Worm (Caenorhabditis elegans) whole organism, young adult: ENCODE results near the gene C45B11.5.
A peak's percentile ranks its signal among the peaks of the same experiment; 100 is the strongest.

Experiments
- F33H1.4 ChIP-seq: fragments of 200-800 bp; sonication (Bioruptor generic); IDR thresholded peaks from 2 replicates; pipeline ENCODE4 v1.3.6; 2022; ENCODE audit warnings: missing genetic modification reagents, missing genetic modification characterization, missing compliant biosample characterization
- F39B2.1 ChIP-seq: fragments of 200-800 bp; sonication (Bioruptor generic); IDR thresholded peaks from 2 replicates; pipeline ENCODE4 v1.3.6; 2022; ENCODE audit warnings: missing genetic modification reagents, missing genetic modification characterization, missing compliant biosample characterization
- Y79H2A.3 ChIP-seq: fragments of 200-800 bp; sonication (Bioruptor generic); conservative IDR thresholded peaks from 2 replicates; pipeline ENCODE4 v1.3.6; 2022; ENCODE audit warnings: missing genetic modification reagents, missing genetic modification characterization, missing compliant biosample characterization
- ama-1 ChIP-seq, 3 experiments: fragments of 150-350 bp in 1 of 3; sonication (generic microtip) in 2 of 3; optimal IDR thresholded peaks; 2 replicates each; lab custom pipeline; 2014 to 2018; ENCODE audit warnings: missing biosample characterization in 2 of 3, missing genetic modification characterization in 2 of 3, missing genetic modification reagents in 2 of 3
- ceh-27 ChIP-seq: fragments of 200-800 bp; sonication (Bioruptor generic); optimal IDR thresholded peaks from 2 replicates; lab custom pipeline; 2018; ENCODE audit warnings: mild to moderate bottlenecking, missing genetic modification characterization, moderate library complexity, missing compliant biosample characterization
- ets-4 ChIP-seq: fragments of 200-800 bp; sonication (Bioruptor generic); optimal IDR thresholded peaks from 2 replicates; lab custom pipeline; 2018; ENCODE audit warnings: mild to moderate bottlenecking, missing genetic modification characterization, missing compliant biosample characterization
- hlh-12 ChIP-seq: sonication (generic microtip); optimal IDR thresholded peaks from 2 replicates; lab custom pipeline; 2016; ENCODE audit warnings: missing genetic modification characterization, missing compliant biosample characterization
- mes-4 ChIP-seq: sonication (generic microtip); optimal IDR thresholded peaks from 2 replicates; lab custom pipeline; 2016; ENCODE audit warnings: missing genotype, missing genetic modification characterization, missing compliant biosample characterization
- pha-4 ChIP-seq: fragments of 150-350 bp; sonication (generic microtip); optimal IDR thresholded peaks from 2 replicates; lab custom pipeline; 2014; ENCODE audit warnings: missing biosample characterization, missing genetic modification reagents, missing genetic modification characterization
- unc-130 ChIP-seq: sonication (generic microtip); optimal IDR thresholded peaks from 2 replicates; lab custom pipeline; 2016; ENCODE audit warnings: missing genetic modification reagents, missing genetic modification characterization, missing compliant biosample characterization
- zim-3 ChIP-seq: sonication (generic microtip); optimal IDR thresholded peaks from 2 replicates; lab custom pipeline; 2017; ENCODE audit warnings: mild to moderate bottlenecking, missing genetic modification characterization, moderate library complexity, missing compliant biosample characterization

ce11 chrV:11029309-11029708 lies 12.3 kb upstream of the C45B11.5 start:
- no peak for TF ChIP-seq pha-4 (tag; lab: Kevin White, UChicago)
- TF ChIP-seq zim-3 (tag; lab: Kevin White, UChicago), result no peak
- peak; percentile 56 for TF ChIP-seq ceh-27 (GFP tag; lab: Kevin White, UChicago)
- TF ChIP-seq ets-4 (GFP tag; lab: Kevin White, UChicago), result no peak
- no peak for TF ChIP-seq F39B2.1 (GFP tag; lab: Robert Waterston, UW)
- TF ChIP-seq unc-130, result peak; percentile 44
- TF ChIP-seq ama-1 (optimal IDR thresholded peaks at IDR 0.05; lab: Kevin White, UChicago), result no peak
- no peak for TF ChIP-seq ama-1 (GFP tag; optimal IDR thresholded peaks at IDR 0.05; lab: Kevin White, UChicago)
- no peak for TF ChIP-seq hlh-12
- TF ChIP-seq F33H1.4 (GFP tag; lab: Robert Waterston, UW), result peak; percentile 43; the same call in 1 of the 2 replicates
- TF ChIP-seq Y79H2A.3 (GFP tag; lab: Robert Waterston, UW), result no peak
- TF ChIP-seq mes-4 (tag; lab: Kevin White, UChicago), result no peak
